Worm (Caenorhabditis elegans) whole organism, young adult: ENCODE data around the gene nhr-134.

ENCODE experiments used
- F22D6.2 ChIP-seq: sonication (generic microtip); optimal IDR thresholded peaks from 2 replicates; lab custom pipeline; 2016; ENCODE audit warnings: mild to moderate bottlenecking, missing genetic modification characterization, missing compliant biosample characterization
- F57C9.4 ChIP-seq: sonication (generic microtip); optimal IDR thresholded peaks from 2 replicates; lab custom pipeline; 2017; ENCODE audit warnings: mild to moderate bottlenecking, missing genetic modification characterization, missing compliant biosample characterization
- ama-1 ChIP-seq, 3 experiments: fragments of 150-350 bp in 1 of 3; sonication (generic microtip) in 2 of 3; optimal IDR thresholded peaks; 2 replicates each; lab custom pipeline; 2014 to 2018; ENCODE audit warnings: missing biosample characterization in 2 of 3, missing genetic modification characterization in 2 of 3, missing genetic modification reagents in 2 of 3
- ceh-40 ChIP-seq: fragments of 200-800 bp; sonication (Bioruptor generic); IDR thresholded peaks from 2 replicates; pipeline ENCODE4 v1.3.6; 2022; ENCODE audit warnings: missing genetic modification characterization, missing compliant biosample characterization
- ets-4 ChIP-seq: fragments of 200-800 bp; sonication (Bioruptor generic); optimal IDR thresholded peaks from 2 replicates; lab custom pipeline; 2018; ENCODE audit warnings: mild to moderate bottlenecking, missing genetic modification characterization, missing compliant biosample characterization
- let-526 ChIP-seq: fragments of 200-800 bp; sonication (Bioruptor generic); IDR thresholded peaks from 2 replicates; pipeline ENCODE4 v1.3.6; 2022; ENCODE audit warnings: missing genetic modification reagents, missing genetic modification characterization, missing compliant biosample characterization
- madf-6 ChIP-seq: fragments of 200-800 bp; sonication (Bioruptor generic); IDR thresholded peaks from 2 replicates; pipeline ENCODE4 v1.3.6; 2022; ENCODE audit warnings: missing genetic modification reagents, missing genetic modification characterization, missing compliant biosample characterization
- madf-8 ChIP-seq: fragments of 200-800 bp; sonication (Bioruptor generic); conservative IDR thresholded peaks from 2 replicates; pipeline ENCODE4 v1.3.6; 2022; ENCODE audit warnings: missing genetic modification reagents, missing genetic modification characterization, missing compliant biosample characterization
- nfya-1 ChIP-seq: sonication (generic microtip); optimal IDR thresholded peaks from 2 replicates; lab custom pipeline; 2017; ENCODE audit warnings: antibody characterized with exemption, missing compliant biosample characterization, missing genetic modification characterization, borderline replicate concordance; ENCODE audit not compliant: insufficient read depth
- nhr-80 ChIP-seq: sonication (generic microtip); optimal IDR thresholded peaks from 2 replicates; lab custom pipeline; 2016; ENCODE audit warnings: missing genetic modification characterization, missing compliant biosample characterization

- no peak for TF ChIP-seq ceh-40 (GFP tag; lab: Robert Waterston, UW)
- TF ChIP-seq ama-1 (optimal IDR thresholded peaks at IDR 0.05; lab: Kevin White, UChicago): no peak
- no peak for TF ChIP-seq ama-1 (GFP tag; optimal IDR thresholded peaks at IDR 0.05; lab: Kevin White, UChicago)
- no peak for TF ChIP-seq F57C9.4 (tag; lab: Kevin White, UChicago)
- TF ChIP-seq madf-8 (GFP tag; lab: Robert Waterston, UW): no peak
- no peak for TF ChIP-seq F22D6.2 (tag; lab: Kevin White, UChicago)
- no peak for TF ChIP-seq let-526 (GFP tag; lab: Robert Waterston, UW)
- no peak for TF ChIP-seq nfya-1 (tag; lab: Kevin White, UChicago)
- no peak for TF ChIP-seq nhr-80 (tag; lab: Kevin White, UChicago)
- no peak for TF ChIP-seq ets-4 (GFP tag; lab: Kevin White, UChicago)
- TF ChIP-seq madf-6 (GFP tag; lab: Robert Waterston, UW): no peak
These were observed 47.5 kb downstream of the nhr-134 start, which contains the start of gene fbxa-137 for ce11 chrV:2278543-2278942.
